Comparison of ENCODE assay signal across 1 fruit fly cellular context in genomic region chr3R:5856215-5856614, dm6.
TF ChIP-seq lines count a peak whose summit lies in the region.

TSS of gene disp (minus strand) at chr3R:5856311.
TSS of gene ECSIT (plus strand) at chr3R:5856585.

TF ChIP-seq in whole organism, embryonic, 481 proteins besides CTCF, POLR2A, EP300 and RAD21 (continued from another document):
- TF ChIP-seq Doc3 (GFP tag; IDR thresholded peaks at IDR 0.05; lab: Robert Waterston, UW; ENCODE audit: partially characterized antibody) = no peak
- TF ChIP-seq Ets65A (GFP tag; lab: Kevin White, UChicago) = peak; percentile 94
- no peak for TF ChIP-seq Nf-YB (GFP tag; optimal IDR thresholded peaks at IDR 0.05; lab: Kevin White, UChicago)
- TF ChIP-seq CG34376 (GFP tag; optimal IDR thresholded peaks at IDR 0.05; lab: Kevin White, UChicago) = peak; percentile 22
- TF ChIP-seq HmgZ (tag; optimal IDR thresholded peaks at IDR 0.05; lab: Kevin White, UChicago) = peak; percentile 59
- TF ChIP-seq CG2199 (GFP tag; IDR thresholded peaks at IDR 0.05; lab: Robert Waterston, UW) = no peak
- TF ChIP-seq tll (GFP tag; optimal IDR thresholded peaks at IDR 0.05; lab: Kevin White, UChicago) = peak; percentile 32 to 66
- peak; percentile 52 for TF ChIP-seq CG30403 (GFP tag; optimal IDR thresholded peaks at IDR 0.05; lab: Kevin White, UChicago)
- no peak for TF ChIP-seq CG18262 (tag; optimal IDR thresholded peaks at IDR 0.05; lab: Kevin White, UChicago)
- peak; percentile 54 for TF ChIP-seq CG4424 (GFP tag; optimal IDR thresholded peaks at IDR 0.05; lab: Kevin White, UChicago)
- TF ChIP-seq dpn (GFP tag; optimal IDR thresholded peaks at IDR 0.05; lab: Kevin White, UChicago) = no peak
- TF ChIP-seq gce (GFP tag; IDR thresholded peaks at IDR 0.05; lab: Robert Waterston, UW) = no peak
- peak; percentile 16; the same call in 1 of the 3 replicates for TF ChIP-seq CG16813 (GFP tag; IDR thresholded peaks at IDR 0.05; lab: Robert Waterston, UW; ENCODE audit: partially characterized antibody)
- TF ChIP-seq br (optimal IDR thresholded peaks at IDR 0.05; lab: Kevin White, UChicago) = no peak
- TF ChIP-seq kah (GFP tag; optimal IDR thresholded peaks at IDR 0.05; lab: Kevin White, UChicago) = no peak
- no peak for TF ChIP-seq onecut (GFP tag; IDR thresholded peaks at IDR 0.05; lab: Robert Waterston, UW)
- no peak for TF ChIP-seq H15 (GFP tag; IDR thresholded peaks at IDR 0.05; lab: Robert Waterston, UW)
- no peak for TF ChIP-seq CG17328 (GFP tag; IDR thresholded peaks at IDR 0.05; lab: Robert Waterston, UW)
- peak; percentile 59 for TF ChIP-seq CG2120 (GFP tag; optimal IDR thresholded peaks at IDR 0.05; lab: Kevin White, UChicago)
- no peak for TF ChIP-seq wek (GFP tag; optimal IDR thresholded peaks at IDR 0.05; lab: Kevin White, UChicago)
- TF ChIP-seq nau (GFP tag; optimal IDR thresholded peaks at IDR 0.05; lab: Kevin White, UChicago) = no peak
- TF ChIP-seq CG14965 (GFP tag; optimal IDR thresholded peaks at IDR 0.05; lab: Kevin White, UChicago; ENCODE audit: borderline replicate concordance) = no peak
- no peak for TF ChIP-seq org-1 (GFP tag; optimal IDR thresholded peaks at IDR 0.05; lab: Kevin White, UChicago)
- no peak for TF ChIP-seq abd-A (tag; optimal IDR thresholded peaks at IDR 0.05; lab: Kevin White, UChicago)
- TF ChIP-seq vfl (GFP tag; optimal IDR thresholded peaks at IDR 0.05; lab: Kevin White, UChicago) = peak; percentile 27
- TF ChIP-seq ind (GFP tag; optimal IDR thresholded peaks at IDR 0.05; lab: Kevin White, UChicago) = peak; percentile 43
- TF ChIP-seq gt (GFP tag; IDR thresholded peaks at IDR 0.05; lab: Robert Waterston, UW) = no peak
- no peak for TF ChIP-seq lola (GFP tag; optimal IDR thresholded peaks at IDR 0.05; lab: Kevin White, UChicago)
- no peak for TF ChIP-seq CG8281 (tag; optimal IDR thresholded peaks at IDR 0.05; lab: Kevin White, UChicago)
- no peak for TF ChIP-seq grau (tag; optimal IDR thresholded peaks at IDR 0.05; lab: Kevin White, UChicago)
- TF ChIP-seq knrl (GFP tag; IDR thresholded peaks at IDR 0.05; lab: Robert Waterston, UW; ENCODE audit: partially characterized antibody) = peak; percentile 46; the same call in 1 of the 3 replicates
- TF ChIP-seq E2f2 (GFP tag; IDR thresholded peaks at IDR 0.05; lab: Robert Waterston, UW) = no peak
- TF ChIP-seq CG8089 (GFP tag; optimal IDR thresholded peaks at IDR 0.05; lab: Kevin White, UChicago) = no peak
- peak; percentile 4 for TF ChIP-seq CG9817 (tag; optimal IDR thresholded peaks at IDR 0.05; lab: Kevin White, UChicago)
